Worm (Caenorhabditis elegans) whole organism, L2 larva: ENCODE data around the gene Y46H3A.4.

ENCODE experiments used
- alr-1 ChIP-seq: fragments of 150-350 bp; optimal IDR thresholded peaks from 2 replicates; lab custom pipeline; 2014; ENCODE audit warnings: missing biosample characterization, missing genetic modification characterization
- aly-2 ChIP-seq: fragments of 150-350 bp; optimal IDR thresholded peaks from 2 replicates; lab custom pipeline; 2014; ENCODE audit warnings: missing biosample characterization, missing genetic modification characterization
- dmd-4 ChIP-seq: sonication (generic microtip); optimal IDR thresholded peaks from 2 replicates; lab custom pipeline; 2017; ENCODE audit warnings: missing biosample characterization, missing genetic modification characterization
- lsy-2 ChIP-seq, 2 experiments: fragments of 150-350 bp in 1 of 2; sonication (generic microtip) in 1 of 2; optimal IDR thresholded peaks; 2 replicates each; lab custom pipeline; 2014 to 2017; ENCODE audit warnings: missing biosample characterization in 2 of 2, missing genetic modification characterization in 2 of 2
- mdl-1 ChIP-seq, 2 experiments: fragments of 150-350 bp in 1 of 2; sonication (generic microtip) in 1 of 2; optimal IDR thresholded peaks; 2 replicates each; lab custom pipeline; 2017; ENCODE audit warnings: missing biosample characterization in 2 of 2, missing genetic modification characterization in 2 of 2
- nhr-237 ChIP-seq: fragments of 150-350 bp; optimal IDR thresholded peaks from 2 replicates; lab custom pipeline; 2014; ENCODE audit warnings: missing biosample characterization, missing genetic modification characterization
- nhr-6 ChIP-seq: fragments of 150-350 bp; optimal IDR thresholded peaks from 2 replicates; lab custom pipeline; 2014; ENCODE audit warnings: missing biosample characterization, missing genetic modification characterization
- peb-1 ChIP-seq: fragments of 150-350 bp; optimal IDR thresholded peaks from 2 replicates; lab custom pipeline; 2014; ENCODE audit warnings: missing biosample characterization, missing genetic modification characterization
- unc-62 ChIP-seq: fragments of 150-350 bp; optimal IDR thresholded peaks from 2 replicates; lab custom pipeline; 2014; ENCODE audit warnings: missing biosample characterization, missing genetic modification reagents, missing genetic modification characterization

- TF ChIP-seq nhr-237 (tag; lab: Kevin White, UChicago), result no peak
- TF ChIP-seq alr-1 (tag; lab: Kevin White, UChicago), result no peak
- TF ChIP-seq mdl-1 (tag; optimal IDR thresholded peaks at IDR 0.05; lab: Kevin White, UChicago), result no peak
- TF ChIP-seq nhr-6 (tag; lab: Kevin White, UChicago), result no peak
- no peak for TF ChIP-seq aly-2 (tag; lab: Kevin White, UChicago)
- no peak for TF ChIP-seq peb-1 (tag; lab: Kevin White, UChicago)
- TF ChIP-seq unc-62 (GFP tag; lab: Kevin White, UChicago), result no peak
- no peak for TF ChIP-seq lsy-2 (tag; optimal IDR thresholded peaks at IDR 0.05; lab: Kevin White, UChicago)
- TF ChIP-seq dmd-4, result no peak
Measured at ce11 chrV:1824528-1824927, 13.6 kb upstream of the Y46H3A.4 start.
